Fruit fly (Drosophila melanogaster) whole organism, prepupa: ENCODE measurements around the gene GILT3.

Experiments
- Blimp-1 ChIP-seq: fragments of 200-800 bp; sonication (Bioruptor generic); optimal IDR thresholded peaks from 3 replicates; lab custom pipeline; 2017; ENCODE audit warnings: missing biosample characterization, missing genetic modification characterization, mild to moderate bottlenecking, moderate library complexity, missing genetic modification reagents
- CG11294 ChIP-seq: fragments of 200-800 bp; sonication (Bioruptor generic); IDR thresholded peaks from 2 replicates; pipeline ENCODE4 v1.3.6; 2022; ENCODE audit warnings: missing biosample characterization, missing genetic modification characterization
- CG1621 ChIP-seq: fragments of 200-800 bp; sonication (Bioruptor generic); optimal IDR thresholded peaks from 3 replicates; lab custom pipeline; 2018; ENCODE audit warnings: missing biosample characterization, mild to moderate bottlenecking, missing genetic modification characterization
- CG16779 ChIP-seq: fragments of 200-800 bp; sonication (Bioruptor generic); optimal IDR thresholded peaks from 3 replicates; lab custom pipeline; 2017; ENCODE audit warnings: missing biosample characterization, mild to moderate bottlenecking, missing genetic modification characterization
- CG32006 ChIP-seq: fragments of 200-800 bp; sonication (Bioruptor generic); optimal IDR thresholded peaks from 3 replicates; lab custom pipeline; 2017; ENCODE audit warnings: missing biosample characterization, mild to moderate bottlenecking, missing genetic modification characterization
- CG34406 ChIP-seq: fragments of 200-800 bp; sonication (Bioruptor generic); optimal IDR thresholded peaks from 3 replicates; lab custom pipeline; 2016; ENCODE audit warnings: missing biosample characterization, missing genetic modification characterization
- CG4318 ChIP-seq: fragments of 200-800 bp; sonication (Bioruptor generic); optimal IDR thresholded peaks from 3 replicates; lab custom pipeline; 2017; ENCODE audit warnings: missing biosample characterization, mild to moderate bottlenecking, missing genetic modification characterization
- CG6163 ChIP-seq: fragments of 200-800 bp; sonication (Bioruptor generic); IDR thresholded peaks from 3 replicates; pipeline ENCODE4 v1.3.6; 2022; ENCODE audit warnings: missing biosample characterization, missing genetic modification characterization
- CG6276 ChIP-seq: fragments of 200-800 bp; sonication (Bioruptor generic); optimal IDR thresholded peaks from 2 replicates; lab custom pipeline; 2017; ENCODE audit warnings: missing biosample characterization, mild to moderate bottlenecking, missing genetic modification characterization
- CG6792 ChIP-seq: fragments of 200-800 bp; sonication (Bioruptor generic); optimal IDR thresholded peaks from 3 replicates; lab custom pipeline; 2016; ENCODE audit warnings: missing biosample characterization, missing genetic modification characterization
- CG8119 ChIP-seq: fragments of 200-800 bp; sonication (Bioruptor generic); IDR thresholded peaks from 3 replicates; pipeline ENCODE4 v1.3.6; 2022; ENCODE audit warnings: missing biosample characterization, missing genetic modification characterization
- CG8319 ChIP-seq: fragments of 200-800 bp; sonication (Bioruptor generic); optimal IDR thresholded peaks from 3 replicates; lab custom pipeline; 2016; ENCODE audit warnings: missing biosample characterization, missing genetic modification characterization
- CG8632 ChIP-seq: fragments of 200-800 bp; sonication (Bioruptor generic); optimal IDR thresholded peaks from 3 replicates; lab custom pipeline; 2016; ENCODE audit warnings: missing biosample characterization, missing genetic modification characterization
- Eip75B ChIP-seq: fragments of 200-800 bp; sonication (Bioruptor generic); optimal IDR thresholded peaks from 3 replicates; lab custom pipeline; 2016; ENCODE audit warnings: missing biosample characterization, missing genetic modification characterization
- Eip93F ChIP-seq: fragments of 200-800 bp; sonication (Bioruptor generic); optimal IDR thresholded peaks from 2 replicates; lab custom pipeline; 2016; ENCODE audit warnings: missing biosample characterization, mild to moderate bottlenecking, missing genetic modification characterization
- Ets96B ChIP-seq: fragments of 200-800 bp; optimal IDR thresholded peaks from 2 replicates; lab custom pipeline; 2019; ENCODE audit warnings: missing biosample characterization, mild to moderate bottlenecking, missing genetic modification characterization, moderate library complexity
- Gug ChIP-seq: fragments of 200-800 bp; sonication (Bioruptor generic); IDR thresholded peaks from 2 replicates; pipeline ENCODE4 v1.3.6; 2022; ENCODE audit warnings: missing biosample characterization, missing genetic modification characterization
- Hr38 ChIP-seq: sonication (Bioruptor generic); optimal IDR thresholded peaks from 2 replicates; lab custom pipeline; 2016; ENCODE audit warnings: missing biosample characterization, missing genetic modification characterization
- Hr4 ChIP-seq: fragments of 200-800 bp; sonication (Bioruptor generic); optimal IDR thresholded peaks from 3 replicates; lab custom pipeline; 2016; ENCODE audit warnings: missing biosample characterization, missing genetic modification characterization
- OdsH ChIP-seq: fragments of 200-800 bp; sonication (Bioruptor generic); optimal IDR thresholded peaks from 3 replicates; lab custom pipeline; 2016; ENCODE audit warnings: missing biosample characterization, missing genetic modification characterization
- Sox102F ChIP-seq: fragments of 200-800 bp; sonication (Bioruptor generic); optimal IDR thresholded peaks from 2 replicates; lab custom pipeline; 2016; ENCODE audit warnings: missing biosample characterization, mild to moderate bottlenecking, missing genetic modification characterization
- Sox14 ChIP-seq: fragments of 200-800 bp; sonication (Bioruptor generic); optimal IDR thresholded peaks from 3 replicates; lab custom pipeline; 2016; ENCODE audit warnings: missing biosample characterization, missing genetic modification characterization
- cyc ChIP-seq: fragments of 200-800 bp; sonication (Bioruptor generic); optimal IDR thresholded peaks from 3 replicates; lab custom pipeline; 2016; ENCODE audit warnings: missing biosample characterization, missing genetic modification characterization
- dac ChIP-seq: fragments of 200-800 bp; sonication (Bioruptor generic); optimal IDR thresholded peaks from 2 replicates; lab custom pipeline; 2017; ENCODE audit warnings: missing biosample characterization, mild to moderate bottlenecking, missing genetic modification characterization
- dsx ChIP-seq: fragments of 200-800 bp; optimal IDR thresholded peaks from 3 replicates; lab custom pipeline; 2019; ENCODE audit warnings: missing biosample characterization, mild to moderate bottlenecking, missing genetic modification characterization, moderate library complexity; ENCODE audit not compliant: poor library complexity, severe bottlenecking
- eg ChIP-seq: fragments of 200-800 bp; sonication (Bioruptor generic); IDR thresholded peaks from 3 replicates; pipeline ENCODE4 v1.3.6; 2022; ENCODE audit warnings: missing biosample characterization, missing genetic modification characterization
- esn ChIP-seq: fragments of 200-800 bp; sonication (Bioruptor generic); optimal IDR thresholded peaks from 2 replicates; lab custom pipeline; 2016; ENCODE audit warnings: missing biosample characterization, mild to moderate bottlenecking, missing genetic modification characterization, moderate library complexity
- fd59A ChIP-seq: fragments of 200-800 bp; sonication (Bioruptor generic); optimal IDR thresholded peaks from 2 replicates; lab custom pipeline; 2017; ENCODE audit warnings: missing biosample characterization, mild to moderate bottlenecking, missing genetic modification characterization, missing genetic modification reagents
- fkh ChIP-seq: fragments of 200-800 bp; sonication (Bioruptor generic); optimal IDR thresholded peaks from 3 replicates; lab custom pipeline; 2017; ENCODE audit warnings: missing biosample characterization, mild to moderate bottlenecking, missing genetic modification characterization, moderate library complexity
- lz ChIP-seq: fragments of 200-800 bp; sonication (Bioruptor generic); optimal IDR thresholded peaks from 3 replicates; lab custom pipeline; 2016; ENCODE audit warnings: missing biosample characterization, missing genetic modification characterization
- net ChIP-seq: fragments of 200-800 bp; sonication (Bioruptor generic); optimal IDR thresholded peaks from 3 replicates; lab custom pipeline; 2016; ENCODE audit warnings: missing biosample characterization, missing genetic modification characterization
- spab ChIP-seq: fragments of 200-800 bp; sonication (Bioruptor generic); optimal IDR thresholded peaks from 2 replicates; lab custom pipeline; 2017; ENCODE audit warnings: missing biosample characterization, mild to moderate bottlenecking, missing genetic modification characterization, missing genetic modification reagents
- svp ChIP-seq: fragments of 200-800 bp; sonication (Bioruptor generic); peaks from one replicate; lab custom pipeline; 2016; ENCODE audit warnings: missing biosample characterization, missing genetic modification characterization
- topi ChIP-seq: fragments of 200-800 bp; sonication (Bioruptor generic); optimal IDR thresholded peaks from 3 replicates; lab custom pipeline; 2016; ENCODE audit warnings: missing biosample characterization, missing genetic modification characterization

The GILT3 gene

DNA sequence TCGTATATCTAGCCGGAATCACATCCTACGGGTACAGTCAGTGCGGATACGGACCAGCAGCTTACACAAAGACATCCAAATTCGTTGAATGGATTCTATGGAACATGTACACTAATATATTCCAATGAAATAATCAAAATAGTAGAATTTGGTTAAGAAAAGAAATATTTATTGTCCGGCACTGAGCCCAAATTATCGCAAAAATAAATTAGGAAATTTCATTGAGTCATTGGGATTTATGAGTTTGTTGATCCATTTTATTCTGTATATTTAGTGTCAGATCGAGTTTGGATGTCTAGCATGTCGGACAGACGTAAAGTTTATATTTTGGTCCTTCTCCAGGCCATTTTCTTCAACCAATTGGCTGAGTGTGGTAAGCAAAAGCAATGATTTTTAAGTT, 6.6 kb downstream of the GILT3 start, which contains the start of gene CG18754:
TSS of gene CG18754 (plus strand) at position 301 of the 400 bp plus-strand sequence.
- TF ChIP-seq Hr38 (GFP tag; lab: Kevin White, UChicago) (no peak), CG8632 (GFP tag; lab: Kevin White, UChicago) (no peak), CG32006 (no peak), CG1621 (tag; lab: Kevin White, UChicago) (no peak), svp (peak; percentile 43)

DNA sequence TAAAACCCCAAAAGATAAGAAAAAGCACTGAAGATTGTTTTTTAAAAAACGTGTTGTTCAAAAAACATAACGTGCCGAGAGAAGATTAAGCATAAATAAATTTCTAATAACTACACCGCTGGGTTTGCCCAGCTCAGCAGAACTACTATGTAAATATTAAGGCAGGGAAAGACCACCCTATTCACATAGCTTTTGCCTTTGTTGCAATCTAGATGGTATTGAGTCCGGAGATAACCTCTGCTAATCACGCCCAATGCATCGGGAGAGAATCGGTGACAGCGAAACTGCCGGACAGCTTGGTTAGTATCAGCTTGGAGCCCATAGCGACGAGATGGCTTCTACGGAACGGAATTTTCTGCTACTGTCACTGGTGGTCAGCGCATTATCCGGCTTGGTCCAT, 8.8 kb downstream of the GILT3 start, which contains the start of gene SPE:
TSS of gene SPE (plus strand) at position 301 of the 400 bp plus-strand sequence.
- TF ChIP-seq svp (peak; percentile 90), Blimp-1 (no peak), Gug (no peak), CG6163 (GFP tag; lab: Robert Waterston, UW) (no peak), eg (no peak), Hr4 (GFP tag; lab: Kevin White, UChicago) (no peak), CG16779 (no peak), fd59A (GFP tag; lab: Kevin White, UChicago) (no peak)

DNA sequence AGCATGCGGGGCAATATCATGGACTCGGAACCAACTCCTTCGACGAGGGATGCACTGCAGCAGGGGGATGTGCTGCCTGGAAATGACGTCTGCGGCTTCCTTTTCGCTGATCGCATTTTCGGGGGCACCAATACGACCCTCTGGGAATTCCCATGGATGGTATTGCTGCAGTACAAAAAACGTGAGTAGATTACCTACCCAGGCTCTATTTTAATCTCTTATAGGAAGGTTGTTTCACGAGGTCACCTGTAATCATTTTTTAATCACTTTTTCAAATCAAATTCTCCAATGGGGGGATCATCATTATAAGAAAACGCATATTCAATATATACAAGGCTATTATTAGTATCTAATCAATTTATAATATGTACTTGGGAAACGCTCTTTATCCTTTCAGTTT, 9.8 kb downstream of the GILT3 start:
- TF ChIP-seq Sox14 = no peak
- no peak for TF ChIP-seq topi (GFP tag; lab: Kevin White, UChicago)
- no peak for TF ChIP-seq Eip93F (GFP tag; lab: Kevin White, UChicago)
- no peak for TF ChIP-seq Eip75B (GFP tag; lab: Kevin White, UChicago)
- no peak for TF ChIP-seq cyc (GFP tag; lab: Kevin White, UChicago)
- peak; percentile 88 for TF ChIP-seq svp
- TF ChIP-seq, all 60 proteins: peak for 1

DNA sequence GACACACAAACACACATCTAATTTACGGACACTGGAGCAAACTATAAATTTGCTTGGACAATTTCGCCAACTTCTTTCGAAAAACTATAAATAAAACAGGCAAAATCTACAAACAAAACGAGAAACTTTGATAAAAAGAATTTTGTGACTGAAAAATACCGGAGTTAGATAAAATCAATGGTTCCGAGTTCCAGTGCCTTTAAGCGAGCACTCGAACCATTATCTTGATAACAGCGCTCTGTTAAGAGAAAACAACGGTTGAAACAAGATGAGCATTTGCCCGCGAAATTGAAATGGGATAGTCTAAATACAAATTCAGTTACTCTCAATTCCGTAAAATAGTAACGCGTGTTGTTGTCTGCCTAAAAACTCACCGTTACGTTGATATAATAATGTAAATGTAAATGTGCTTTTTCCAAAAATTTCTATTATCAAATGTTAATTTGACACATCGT, 17.4 kb downstream of the GILT3 start, which contains the start of gene CG10254:
TSS of gene CG10254 (minus strand) at position 405 of the 455 bp plus-strand sequence.
- TF ChIP-seq OdsH (GFP tag; lab: Kevin White, UChicago) (no peak), Sox102F (GFP tag; lab: Kevin White, UChicago) (no peak), dsx (GFP tag; lab: Kevin White, UChicago) (no peak), Hr4 (GFP tag; lab: Kevin White, UChicago) (no peak), dac (GFP tag; lab: Kevin White, UChicago) (no peak), topi (GFP tag; lab: Kevin White, UChicago) (no peak), CG8119 (GFP tag; lab: Robert Waterston, UW) (no peak), fd59A (GFP tag; lab: Kevin White, UChicago) (no peak), CG6792 (GFP tag; lab: Kevin White, UChicago) (no peak), CG32006 (no peak), CG6276 (GFP tag; lab: Kevin White, UChicago) (no peak), CG34406 (GFP tag; lab: Kevin White, UChicago) (no peak), net (GFP tag; lab: Kevin White, UChicago) (no peak), Sox14 (no peak), CG4318 (no peak), esn (GFP tag; lab: Kevin White, UChicago) (no peak), Ets96B (tag; lab: Kevin White, UChicago) (no peak), spab (GFP tag; lab: Kevin White, UChicago) (no peak), lz (no peak), CG11294 (GFP tag; lab: Robert Waterston, UW) (no peak)

DNA sequence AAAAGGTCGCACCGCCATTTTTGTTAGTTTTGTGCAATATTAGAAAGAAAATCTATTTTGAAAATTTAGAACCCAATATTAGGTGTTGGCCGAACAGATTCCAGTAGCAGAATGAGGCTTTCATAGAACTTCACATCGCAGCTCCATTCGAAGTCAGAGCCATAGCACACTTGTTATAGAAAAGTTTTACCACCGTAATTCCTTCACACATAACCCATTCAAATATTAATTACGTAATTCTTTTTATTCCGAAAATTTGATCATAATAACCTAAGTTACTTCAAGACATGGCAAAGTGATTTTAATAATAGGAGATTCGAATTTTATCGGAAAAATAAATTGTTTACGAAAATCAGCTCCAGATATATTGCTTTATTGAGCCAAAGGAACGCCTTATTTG, 19.0 kb downstream of the GILT3 start, which contains the start of gene CG10252:
TSS of gene CG10252 (minus strand) at position 101 of the 400 bp plus-strand sequence.
- no peak for TF ChIP-seq CG8319
- no peak for TF ChIP-seq fkh (GFP tag; lab: Kevin White, UChicago)
- no peak for TF ChIP-seq CG6163 (GFP tag; lab: Robert Waterston, UW)
- TF ChIP-seq Sox102F (GFP tag; lab: Kevin White, UChicago) = no peak
